Fruit fly (Drosophila melanogaster) whole organism, wandering third instar larva: ENCODE measurements around the gene CG15023.

Source experiments
- Abd-B ChIP-seq: fragments of >200 bp; optimal IDR thresholded peaks from 2 replicates; lab custom pipeline; 2017; ENCODE audit warnings: missing biosample characterization, missing genetic modification characterization
- CG32264 ChIP-seq: fragments of 200-800 bp; sonication (Bioruptor generic); optimal IDR thresholded peaks from 2 replicates; lab custom pipeline; 2016; ENCODE audit warnings: missing biosample characterization, missing genetic modification characterization
- CG9705 ChIP-seq: fragments of 200-800 bp; sonication (Bioruptor generic); optimal IDR thresholded peaks from 2 replicates; lab custom pipeline; 2018; ENCODE audit warnings: missing biosample characterization, mild to moderate bottlenecking, missing genetic modification characterization
- CrebA ChIP-seq: fragments of 200-800 bp; sonication (Bioruptor generic); optimal IDR thresholded peaks from 2 replicates; lab custom pipeline; 2016; ENCODE audit warnings: missing biosample characterization, mild to moderate bottlenecking, missing genetic modification characterization, borderline replicate concordance
- Dfd ChIP-seq: fragments of >200 bp; optimal IDR thresholded peaks from 2 replicates; lab custom pipeline; 2017; ENCODE audit warnings: missing biosample characterization, missing genetic modification characterization
- Dif ChIP-seq: fragments of 200-275, 200-300 bp; sonication (Bioruptor generic); optimal IDR thresholded peaks from 2 replicates; lab custom pipeline; 2018; ENCODE audit warnings: missing biosample characterization, missing genetic modification characterization; ENCODE audit not compliant: partially characterized antibody
- GATAd ChIP-seq: sonication (Bioruptor generic); optimal IDR thresholded peaks from 2 replicates; lab custom pipeline; 2016; ENCODE audit warnings: missing biosample characterization, missing genetic modification characterization
- HLH106 ChIP-seq: fragments of 200-800 bp; optimal IDR thresholded peaks from 3 replicates; lab custom pipeline; 2019; ENCODE audit warnings: missing biosample characterization, mild to moderate bottlenecking, missing genetic modification characterization, moderate library complexity
- Hnf4 ChIP-seq: fragments of 200-800 bp; sonication (Bioruptor generic); optimal IDR thresholded peaks from 2 replicates; lab custom pipeline; 2016; ENCODE audit warnings: missing biosample characterization, mild to moderate bottlenecking, missing genetic modification characterization
- Hr78 ChIP-seq: fragments of >200 bp; optimal IDR thresholded peaks from 2 replicates; lab custom pipeline; 2017; ENCODE audit warnings: missing biosample characterization, missing genetic modification characterization
- Hr83 ChIP-seq: fragments of 200-300 bp; sonication (Bioruptor generic); optimal IDR thresholded peaks from 2 replicates; lab custom pipeline; 2016; ENCODE audit warnings: missing biosample characterization, mild to moderate bottlenecking, missing genetic modification characterization, moderate library complexity; ENCODE audit not compliant: poor library complexity, severe bottlenecking
- Mio ChIP-seq: sonication (Bioruptor generic); optimal IDR thresholded peaks from 2 replicates; lab custom pipeline; 2016; ENCODE audit warnings: missing biosample characterization, missing genetic modification characterization
- Myc ChIP-seq: fragments of >200 bp; optimal IDR thresholded peaks from 2 replicates; lab custom pipeline; 2017
- N ChIP-seq: fragments of >200 bp; optimal IDR thresholded peaks from 2 replicates; lab custom pipeline; 2018; ENCODE audit warnings: missing biosample characterization, missing external identifiers, missing genetic modification characterization
- Rel ChIP-seq, 2 experiments: fragments of 200-800 bp; sonication (Bioruptor generic) in 1 of 2; optimal IDR thresholded peaks; 2 replicates in 1 of 2; 3 replicates in 1 of 2; lab custom pipeline; 2016 to 2019; ENCODE audit warnings: mild to moderate bottlenecking in 2 of 2, missing biosample characterization in 2 of 2, missing genetic modification characterization in 2 of 2, moderate library complexity in 1 of 2
- Vsx2 ChIP-seq: fragments of 200-300, 225-300 bp; sonication (Bioruptor generic); optimal IDR thresholded peaks from 2 replicates; lab custom pipeline; 2018; ENCODE audit warnings: missing biosample characterization, missing genetic modification characterization; ENCODE audit not compliant: partially characterized antibody
- br ChIP-seq: fragments of 200-800 bp; sonication (Bioruptor generic); optimal IDR thresholded peaks from 2 replicates; lab custom pipeline; 2016; ENCODE audit warnings: missing biosample characterization, missing genetic modification characterization
- brk ChIP-seq: fragments of 200-800 bp; sonication (Bioruptor generic); optimal IDR thresholded peaks from 2 replicates; lab custom pipeline; 2016; ENCODE audit warnings: missing biosample characterization, mild to moderate bottlenecking, missing genetic modification characterization
- dl ChIP-seq, 2 experiments: fragments of 175-275, 200-275 bp in 1 of 2; fragments of 200-275 bp in 1 of 2; sonication (Bioruptor generic); optimal IDR thresholded peaks; lab custom pipeline; 2018; ENCODE audit warnings: mild to moderate bottlenecking in 2 of 2, missing biosample characterization in 2 of 2, missing genetic modification characterization in 2 of 2, moderate library complexity in 2 of 2; ENCODE audit not compliant: partially characterized antibody in 2 of 2, insufficient read depth in 1 of 2
- dmrt93B ChIP-seq: fragments of 200-800 bp; sonication (Bioruptor generic); optimal IDR thresholded peaks from 2 replicates; lab custom pipeline; 2018; ENCODE audit warnings: missing biosample characterization, mild to moderate bottlenecking, missing genetic modification characterization
- dsf ChIP-seq: sonication (Bioruptor generic); optimal IDR thresholded peaks from 2 replicates; lab custom pipeline; 2016; ENCODE audit warnings: missing biosample characterization, missing genetic modification characterization, borderline replicate concordance
- ey ChIP-seq: fragments of 200-800 bp; sonication (Bioruptor generic); optimal IDR thresholded peaks from 2 replicates; lab custom pipeline; 2016; ENCODE audit warnings: missing biosample characterization, missing genetic modification characterization
- foxo ChIP-seq, 2 experiments: fragments of 200-800 bp; sonication (Bioruptor generic); optimal IDR thresholded peaks; 2 replicates in 1 of 2; 3 replicates in 1 of 2; lab custom pipeline; 2016 to 2017; ENCODE audit warnings: missing biosample characterization in 2 of 2, missing genetic modification characterization in 2 of 2
- fru ChIP-seq: fragments of 200-800 bp; sonication (Bioruptor generic); optimal IDR thresholded peaks from 3 replicates; lab custom pipeline; 2016; ENCODE audit warnings: missing biosample characterization, mild to moderate bottlenecking, missing genetic modification characterization
- h ChIP-seq: fragments of 200-800 bp; sonication (Bioruptor generic); optimal IDR thresholded peaks from 3 replicates; lab custom pipeline; 2016; ENCODE audit warnings: missing biosample characterization, mild to moderate bottlenecking, missing genetic modification characterization
- jim ChIP-seq: fragments of 175-275, 200-325 bp; sonication (Bioruptor generic); optimal IDR thresholded peaks from 2 replicates; lab custom pipeline; 2016; ENCODE audit warnings: missing biosample characterization, mild to moderate bottlenecking, missing genetic modification characterization
- lola ChIP-seq: fragments of >200 bp; optimal IDR thresholded peaks from 2 replicates; lab custom pipeline; 2017; ENCODE audit warnings: missing biosample characterization, missing genetic modification characterization
- pan ChIP-seq: fragments of >200 bp; optimal IDR thresholded peaks from 2 replicates; lab custom pipeline; 2017
- psq ChIP-seq: fragments of 200-800 bp; sonication (Bioruptor generic); optimal IDR thresholded peaks from 3 replicates; lab custom pipeline; 2017; ENCODE audit warnings: missing biosample characterization, mild to moderate bottlenecking, missing genetic modification characterization, moderate library complexity
- rgr ChIP-seq: fragments of 200-800 bp; sonication (Bioruptor generic); optimal IDR thresholded peaks from 3 replicates; lab custom pipeline; 2016; ENCODE audit warnings: missing biosample characterization, mild to moderate bottlenecking, missing genetic modification characterization
- sage ChIP-seq: fragments of 200-800 bp; sonication (Bioruptor generic); optimal IDR thresholded peaks from 2 replicates; lab custom pipeline; 2016; ENCODE audit warnings: missing biosample characterization, mild to moderate bottlenecking, missing genetic modification characterization
- sv ChIP-seq: fragments of 200-800 bp; sonication (Bioruptor generic); optimal IDR thresholded peaks from 3 replicates; lab custom pipeline; 2016; ENCODE audit warnings: missing biosample characterization, missing genetic modification characterization
- tai ChIP-seq: sonication (Bioruptor generic); optimal IDR thresholded peaks from 2 replicates; lab custom pipeline; 2016; ENCODE audit warnings: missing biosample characterization, missing genetic modification characterization
- usp ChIP-seq: fragments of >200 bp; optimal IDR thresholded peaks from 2 replicates; lab custom pipeline; 2017; ENCODE audit warnings: missing biosample characterization, missing genetic modification characterization
- woc ChIP-seq: sonication (Bioruptor generic); optimal IDR thresholded peaks from 2 replicates; lab custom pipeline; 2016; ENCODE audit warnings: missing biosample characterization, mild to moderate bottlenecking, missing genetic modification characterization

Gene CG15023

dm6 chr3L:4461454-4462045 lies at the start of gene CG15023:
TSS of gene CG15023 (minus strand) at chr3L:4461504.
- no peak for TF ChIP-seq Hnf4 (GFP tag; lab: Kevin White, UChicago)
- TF ChIP-seq dsf (GFP tag; lab: Kevin White, UChicago): no peak
- TF ChIP-seq ey (GFP tag; lab: Kevin White, UChicago): no peak
- TF ChIP-seq GATAd: no peak

dm6 chr3L:4510317-4510716 lies 49.0 kb upstream of the CG15023 start:
- no peak for TF ChIP-seq Mio (GFP tag; lab: Kevin White, UChicago)
- TF ChIP-seq Abd-B: no peak
- no peak for TF ChIP-seq Hnf4 (GFP tag; lab: Kevin White, UChicago)
- TF ChIP-seq brk: peak; percentile 16
- no peak for TF ChIP-seq CG9705 (GFP tag; lab: Kevin White, UChicago)
- no peak for TF ChIP-seq CG32264
- TF ChIP-seq N (GFP tag; lab: Kevin White, UChicago): no peak

dm6 chr3L:4508926-4509457 lies 47.7 kb upstream of the CG15023 start:
- no peak for TF ChIP-seq h (GFP tag; lab: Kevin White, UChicago)
- no peak for TF ChIP-seq Myc (lab: Kevin White, UChicago)
- TF ChIP-seq Dif (GFP tag; lab: Kevin White, UChicago): no peak
- TF ChIP-seq usp: no peak
- TF ChIP-seq pan: no peak
- no peak for TF ChIP-seq HLH106 (tag; lab: Kevin White, UChicago)
- no peak for TF ChIP-seq Vsx2 (GFP tag; lab: Kevin White, UChicago)

- TF ChIP-seq br (GFP tag; lab: Kevin White, UChicago): no peak
- no peak for TF ChIP-seq tai (GFP tag; lab: Kevin White, UChicago)
- TF ChIP-seq CG9705 (GFP tag; lab: Kevin White, UChicago): no peak
- TF ChIP-seq foxo (GFP tag; optimal IDR thresholded peaks at IDR 0.05; lab: Kevin White, UChicago): no peak
- TF ChIP-seq rgr (GFP tag; lab: Kevin White, UChicago): no peak
- no peak for TF ChIP-seq lola
- no peak for TF ChIP-seq CG32264
- no peak for TF ChIP-seq psq
- TF ChIP-seq fru (GFP tag; lab: Kevin White, UChicago): no peak
- no peak for TF ChIP-seq Dfd (GFP tag; lab: Kevin White, UChicago)
- TF ChIP-seq Myc (lab: Kevin White, UChicago): no peak
- TF ChIP-seq sv: no peak
- TF ChIP-seq ey (GFP tag; lab: Kevin White, UChicago): no peak
- no peak for TF ChIP-seq Mio (GFP tag; lab: Kevin White, UChicago)
- no peak for TF ChIP-seq Vsx2 (GFP tag; lab: Kevin White, UChicago)
- TF ChIP-seq Hnf4 (GFP tag; lab: Kevin White, UChicago): no peak
- no peak for TF ChIP-seq dmrt93B (GFP tag; lab: Kevin White, UChicago)
- no peak for TF ChIP-seq jim
Measured at dm6 chr3L:4508307-4508706, 47.0 kb upstream of the CG15023 start, which contains the start of gene NT1. TSS of gene NT1 (minus strand) at chr3L:4508433.

dm6 chr3L:4507846-4508245 lies 46.5 kb upstream of the CG15023 start:
- no peak for TF ChIP-seq Hr83 (GFP tag; lab: Kevin White, UChicago)
- no peak for TF ChIP-seq Rel (GFP tag; optimal IDR thresholded peaks at IDR 0.05; lab: Kevin White, UChicago)
- TF ChIP-seq Rel (tag; optimal IDR thresholded peaks at IDR 0.05; lab: Kevin White, UChicago): no peak
- TF ChIP-seq Myc (lab: Kevin White, UChicago): no peak
- TF ChIP-seq, all 38 proteins: peak for 0

- TF ChIP-seq sage (GFP tag; lab: Kevin White, UChicago): no peak
- TF ChIP-seq dmrt93B (GFP tag; lab: Kevin White, UChicago): no peak
- TF ChIP-seq CrebA (GFP tag; lab: Kevin White, UChicago): no peak
- no peak for TF ChIP-seq Hnf4 (GFP tag; lab: Kevin White, UChicago)
- no peak for TF ChIP-seq Hr83 (GFP tag; lab: Kevin White, UChicago)
- TF ChIP-seq h (GFP tag; lab: Kevin White, UChicago): no peak
- no peak for TF ChIP-seq tai (GFP tag; lab: Kevin White, UChicago)
- no peak for TF ChIP-seq ey (GFP tag; lab: Kevin White, UChicago)
- no peak for TF ChIP-seq Mio (GFP tag; lab: Kevin White, UChicago)
- TF ChIP-seq br (GFP tag; lab: Kevin White, UChicago): no peak
- no peak for TF ChIP-seq dl (GFP tag; optimal IDR thresholded peaks at IDR 0.05; lab: Kevin White, UChicago; ENCODE audit: insufficient read depth in 1 of 2, partially characterized antibody in 2 of 2)
- TF ChIP-seq fru (GFP tag; lab: Kevin White, UChicago): no peak
- no peak for TF ChIP-seq rgr (GFP tag; lab: Kevin White, UChicago)
- TF ChIP-seq Vsx2 (GFP tag; lab: Kevin White, UChicago): no peak
- no peak for TF ChIP-seq Dfd (GFP tag; lab: Kevin White, UChicago)
- no peak for TF ChIP-seq Hr78 (GFP tag; lab: Kevin White, UChicago)
- TF ChIP-seq dsf (GFP tag; lab: Kevin White, UChicago): no peak
- TF ChIP-seq woc (GFP tag; lab: Kevin White, UChicago): no peak
- TF ChIP-seq CG32264: no peak
Measured at dm6 chr3L:4501406-4501805, 40.1 kb upstream of the CG15023 start.
